Fruit fly (Drosophila melanogaster) whole organism, embryonic: ENCODE results near the gene CG7139.

Experiments
- ATbp ChIP-seq: fragments of 200-800 bp; sonication (Bioruptor generic); optimal IDR thresholded peaks from 2 replicates; lab custom pipeline; 2017; ENCODE audit warnings: missing biosample characterization, mild to moderate bottlenecking, missing genetic modification characterization, missing genetic modification reagents
- Bdp1 ChIP-seq: fragments of 200-800 bp; sonication (Bioruptor generic); optimal IDR thresholded peaks from 3 replicates; lab custom pipeline; 2016; ENCODE audit warnings: missing biosample characterization, missing genetic modification characterization
- CG12299 ChIP-seq: fragments of 200-800 bp; sonication (Bioruptor generic); optimal IDR thresholded peaks from 2 replicates; lab custom pipeline; 2018; ENCODE audit warnings: missing biosample characterization, mild to moderate bottlenecking, missing genetic modification characterization
- CG1233 ChIP-seq: fragments of 200-800 bp; sonication (Bioruptor generic); optimal IDR thresholded peaks from 4 replicates; lab custom pipeline; 2018; ENCODE audit warnings: missing biosample characterization, mild to moderate bottlenecking, missing genetic modification characterization
- CG13624 ChIP-seq: fragments of 200-800 bp; sonication (Bioruptor generic); optimal IDR thresholded peaks from 2 replicates; lab custom pipeline; 2016; ENCODE audit warnings: missing biosample characterization, missing genetic modification characterization
- CG14050 ChIP-seq: fragments of 200-800 bp; sonication (Bioruptor generic); IDR thresholded peaks from 3 replicates; pipeline ENCODE4 v1.3.6; 2022; ENCODE audit warnings: missing biosample characterization, missing genetic modification characterization
- CG16815 ChIP-seq: fragments of 200-800 bp; sonication (Bioruptor generic); optimal IDR thresholded peaks from 3 replicates; lab custom pipeline; 2017; ENCODE audit warnings: missing biosample characterization, mild to moderate bottlenecking, missing genetic modification characterization
- CG17385 ChIP-seq: fragments of 200-800 bp; sonication (Bioruptor generic); optimal IDR thresholded peaks from 3 replicates; lab custom pipeline; 2018; ENCODE audit warnings: missing biosample characterization, mild to moderate bottlenecking, missing genetic modification characterization
- CG2116 ChIP-seq: fragments of 200-800 bp; sonication (Bioruptor generic); optimal IDR thresholded peaks from 3 replicates; lab custom pipeline; 2018; ENCODE audit warnings: missing biosample characterization, mild to moderate bottlenecking, missing genetic modification characterization
- CG3065 ChIP-seq: fragments of 200-800 bp; sonication (Bioruptor generic); optimal IDR thresholded peaks from 2 replicates; lab custom pipeline; 2016; ENCODE audit warnings: missing biosample characterization, missing genetic modification characterization
- CG4424 ChIP-seq: fragments of 200-800 bp; sonication (Bioruptor generic); optimal IDR thresholded peaks from 3 replicates; lab custom pipeline; 2016; ENCODE audit warnings: missing biosample characterization, missing genetic modification characterization
- CG4730 ChIP-seq: fragments of 200-800 bp; sonication (Bioruptor generic); IDR thresholded peaks from 2 replicates; pipeline ENCODE4 v1.3.6; 2022; ENCODE audit warnings: missing biosample characterization, missing genetic modification characterization
- CG7556 ChIP-seq: fragments of 200-800 bp; sonication (Bioruptor generic); optimal IDR thresholded peaks from 2 replicates; lab custom pipeline; 2017; ENCODE audit warnings: missing biosample characterization, mild to moderate bottlenecking, missing genetic modification characterization
- CG8478 ChIP-seq: fragments of >200 bp; optimal IDR thresholded peaks from 2 replicates; lab custom pipeline; 2018
- CG8944 ChIP-seq: fragments of 200-800 bp; sonication (Bioruptor generic); optimal IDR thresholded peaks from 3 replicates; lab custom pipeline; 2016; ENCODE audit warnings: missing biosample characterization, missing genetic modification characterization
- CG9215 ChIP-seq: fragments of 200-800 bp; sonication (Bioruptor generic); IDR thresholded peaks from 2 replicates; pipeline ENCODE4 v1.3.6; 2022; ENCODE audit warnings: missing biosample characterization, missing genetic modification characterization
- Dip2 ChIP-seq: fragments of 200-800 bp; sonication (Bioruptor generic); IDR thresholded peaks from 2 replicates; pipeline ENCODE4 v1.3.6; 2022; ENCODE audit warnings: missing biosample characterization, missing genetic modification characterization
- Doc2 ChIP-seq: fragments of 200-800 bp; sonication (Bioruptor generic); IDR thresholded peaks from 2 replicates; pipeline ENCODE4 v1.3.6; 2022; ENCODE audit warnings: missing biosample characterization, missing genetic modification characterization
- Doc3 ChIP-seq: fragments of 200-800 bp; sonication (Bioruptor generic); IDR thresholded peaks from 3 replicates; pipeline ENCODE4 v1.3.6; 2022; ENCODE audit warnings: missing biosample characterization, missing genetic modification characterization; ENCODE audit not compliant: partially characterized antibody
- MBD-R2 ChIP-seq: fragments of 200-800 bp; sonication (Bioruptor generic); IDR thresholded peaks from 2 replicates; pipeline ENCODE4 v1.3.6; 2022; ENCODE audit warnings: missing biosample characterization, missing genetic modification characterization
- MESR4 ChIP-seq: fragments of 200-800 bp; sonication (Bioruptor generic); optimal IDR thresholded peaks from 2 replicates; lab custom pipeline; 2018; ENCODE audit warnings: missing biosample characterization, mild to moderate bottlenecking, missing genetic modification characterization, moderate library complexity
- Mrtf ChIP-seq: fragments of 200-800 bp; sonication (Bioruptor generic); IDR thresholded peaks from 3 replicates; pipeline ENCODE4 v1.3.6; 2022; ENCODE audit warnings: missing biosample characterization, missing genetic modification characterization
- Opbp ChIP-seq: fragments of 200-800 bp; sonication (Bioruptor generic); IDR thresholded peaks from 3 replicates; pipeline ENCODE4 v1.3.6; 2022; ENCODE audit warnings: missing biosample characterization, missing genetic modification characterization; ENCODE audit not compliant: partially characterized antibody
- Usf ChIP-seq: fragments of 200-800 bp; sonication (Bioruptor generic); optimal IDR thresholded peaks from 2 replicates; lab custom pipeline; 2017; ENCODE audit warnings: missing genotype, missing biosample characterization, missing genetic modification characterization
- ash1 ChIP-seq: fragments of 200-800 bp; sonication (Bioruptor generic); optimal IDR thresholded peaks from 2 replicates; lab custom pipeline; 2018; ENCODE audit warnings: missing biosample characterization, mild to moderate bottlenecking, missing genetic modification characterization
- br ChIP-seq: fragments of >200 bp; optimal IDR thresholded peaks from 2 replicates; lab custom pipeline; 2017
- caup ChIP-seq: fragments of 200-800 bp; sonication (Bioruptor generic); optimal IDR thresholded peaks from 3 replicates; lab custom pipeline; 2017; ENCODE audit warnings: missing biosample characterization, mild to moderate bottlenecking, missing genetic modification characterization, moderate library complexity; ENCODE audit not compliant: severe bottlenecking
- chinmo ChIP-seq: fragments of 200-800 bp; sonication (Bioruptor generic); IDR thresholded peaks from 4 replicates; pipeline ENCODE4 v1.3.6; 2022; ENCODE audit warnings: missing biosample characterization, missing genetic modification characterization; ENCODE audit not compliant: partially characterized antibody
- dmrt11E ChIP-seq: fragments of 200-800 bp; sonication (Bioruptor generic); optimal IDR thresholded peaks from 3 replicates; lab custom pipeline; 2018; ENCODE audit warnings: missing biosample characterization, mild to moderate bottlenecking, missing genetic modification characterization, moderate library complexity
- eve ChIP-seq, 2 experiments: fragments of >200 bp; optimal IDR thresholded peaks; 2 replicates each; lab custom pipeline; 2017; ENCODE audit warnings: missing biosample characterization in 2 of 2, missing genetic modification characterization in 2 of 2
- ftz-f1 ChIP-seq: fragments of 200-800 bp; sonication (Bioruptor generic); optimal IDR thresholded peaks from 2 replicates; lab custom pipeline; 2016; ENCODE audit warnings: missing biosample characterization, missing genetic modification characterization
- gce ChIP-seq: fragments of 200-800 bp; sonication (Bioruptor generic); IDR thresholded peaks from 3 replicates; pipeline ENCODE4 v1.3.6; 2022; ENCODE audit warnings: missing biosample characterization, missing genetic modification characterization
- grn ChIP-seq: fragments of 200-800 bp; sonication (Bioruptor generic); optimal IDR thresholded peaks from 3 replicates; lab custom pipeline; 2017; ENCODE audit warnings: missing biosample characterization, missing genetic modification characterization
- gro ChIP-seq: fragments of 200-800 bp; sonication (Bioruptor generic); optimal IDR thresholded peaks from 2 replicates; lab custom pipeline; 2016; ENCODE audit warnings: missing biosample characterization, missing genetic modification characterization
- gsb ChIP-seq: fragments of 200-800 bp; sonication (Bioruptor generic); IDR thresholded peaks from 2 replicates; pipeline ENCODE4 v1.3.6; 2022; ENCODE audit warnings: missing biosample characterization, missing genetic modification characterization
- her ChIP-seq: fragments of 200-800 bp; sonication (Bioruptor generic); optimal IDR thresholded peaks from 2 replicates; lab custom pipeline; 2016; ENCODE audit warnings: missing biosample characterization, missing genetic modification characterization
- kah ChIP-seq: fragments of 200-800 bp; sonication (Bioruptor generic); optimal IDR thresholded peaks from 2 replicates; lab custom pipeline; 2018; ENCODE audit warnings: missing biosample characterization, mild to moderate bottlenecking, missing genetic modification characterization
- kay ChIP-seq: fragments of 200-800 bp; sonication (Bioruptor generic); optimal IDR thresholded peaks from 2 replicates; lab custom pipeline; 2016; ENCODE audit warnings: missing biosample characterization, missing genetic modification characterization
- lmd ChIP-seq: fragments of 200-800 bp; sonication (Bioruptor generic); IDR thresholded peaks from 2 replicates; pipeline ENCODE4 v1.3.6; 2022; ENCODE audit warnings: missing biosample characterization, missing genetic modification characterization
- lola ChIP-seq, 3 experiments: fragments of >200 bp in 2 of 3; fragments of 200-800 bp in 1 of 3; sonication (Bioruptor generic) in 1 of 3; optimal IDR thresholded peaks; 2 replicates each; lab custom pipeline; 2017 to 2019; ENCODE audit warnings: missing biosample characterization in 3 of 3, missing genetic modification characterization in 3 of 3, mild to moderate bottlenecking in 1 of 3, moderate library complexity in 1 of 3
- nau ChIP-seq: fragments of 200-800 bp; sonication (Bioruptor generic); optimal IDR thresholded peaks from 3 replicates; lab custom pipeline; 2017; ENCODE audit warnings: missing biosample characterization, mild to moderate bottlenecking, missing genetic modification characterization, missing genetic modification reagents
- onecut ChIP-seq: fragments of 200-800 bp; sonication (Bioruptor generic); IDR thresholded peaks from 2 replicates; pipeline ENCODE4 v1.3.6; 2022; ENCODE audit warnings: missing biosample characterization, missing genetic modification characterization
- otp ChIP-seq: fragments of 200-800 bp; sonication (Bioruptor generic); IDR thresholded peaks from 3 replicates; pipeline ENCODE4, ENCODE4 v1.3.6; 2022; ENCODE audit warnings: missing biosample characterization, missing genetic modification characterization
- pho ChIP-seq: fragments of 200-800 bp; sonication (Bioruptor generic); optimal IDR thresholded peaks from 2 replicates; lab custom pipeline; 2016; ENCODE audit warnings: missing biosample characterization, missing genetic modification characterization
- pita ChIP-seq: fragments of 200-800 bp; sonication (Bioruptor generic); optimal IDR thresholded peaks from 2 replicates; lab custom pipeline; 2017; ENCODE audit warnings: missing biosample characterization, mild to moderate bottlenecking, missing genetic modification characterization
- sob ChIP-seq: fragments of 200-800 bp; sonication (Bioruptor generic); IDR thresholded peaks from 2 replicates; pipeline ENCODE4 v1.3.6; 2022; ENCODE audit warnings: missing biosample characterization, missing genetic modification characterization
- ssp ChIP-seq: fragments of 200-800 bp; sonication (Bioruptor generic); IDR thresholded peaks from 2 replicates; pipeline ENCODE4 v1.3.6; 2022; ENCODE audit warnings: missing biosample characterization, missing genetic modification characterization
- tap ChIP-seq: fragments of 200-800 bp; optimal IDR thresholded peaks from 3 replicates; lab custom pipeline; 2019; ENCODE audit warnings: missing biosample characterization, mild to moderate bottlenecking, missing genetic modification characterization, moderate library complexity
- vnd ChIP-seq: fragments of 200-800 bp; sonication (Bioruptor generic); IDR thresholded peaks from 3 replicates; pipeline ENCODE4 v1.3.6; 2022; ENCODE audit warnings: missing biosample characterization, missing genetic modification characterization; ENCODE audit not compliant: partially characterized antibody
- vvl ChIP-seq: fragments of 200-800 bp; sonication (Bioruptor generic); IDR thresholded peaks from 2 replicates; pipeline ENCODE4 v1.3.6; 2022; ENCODE audit warnings: missing biosample characterization, missing genetic modification characterization
- zfh1 ChIP-seq: fragments of 200-800 bp; sonication (Bioruptor generic); IDR thresholded peaks from 3 replicates; pipeline ENCODE4 v1.3.6; 2022; ENCODE audit warnings: missing biosample characterization, missing genetic modification characterization
- zfh2 ChIP-seq: fragments of 200-800 bp; sonication (Bioruptor generic); optimal IDR thresholded peaks from 2 replicates; lab custom pipeline; 2016; ENCODE audit warnings: missing biosample characterization, missing genetic modification characterization

Gene CG7139

DNA sequence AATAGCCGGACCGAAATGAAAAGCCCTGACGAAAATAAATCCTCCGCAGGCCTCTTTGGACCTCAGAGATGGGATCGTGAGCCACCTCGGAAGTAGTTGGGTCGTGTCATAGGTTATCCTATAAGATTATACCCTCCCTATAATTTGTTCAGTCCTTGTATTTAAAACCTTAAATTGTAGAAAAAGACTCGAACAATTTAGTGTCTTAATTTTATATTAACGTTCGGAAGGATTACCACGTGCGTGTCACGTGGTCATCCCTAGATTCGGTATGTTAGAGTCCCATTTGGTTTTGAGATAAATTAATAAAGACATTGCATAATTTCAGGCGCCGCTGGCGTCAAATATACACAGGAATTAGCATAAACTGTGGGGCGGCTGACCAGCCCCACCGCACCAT is 6.4 kb upstream of the CG7139 start (continued):
- TF ChIP-seq CG12299: no peak
- TF ChIP-seq Mrtf (GFP tag; lab: Robert Waterston, UW): 0 out of 3 replicates have a peak, but pooled peaks have one; percentile 39
- peak; percentile 49 for TF ChIP-seq Usf
- TF ChIP-seq CG4730: no peak
- TF ChIP-seq zfh2 (GFP tag; lab: Kevin White, UChicago): peak; percentile 64
- peak; percentile 8 for TF ChIP-seq tap (tag; lab: Kevin White, UChicago)
- TF ChIP-seq grn (GFP tag; lab: Kevin White, UChicago): no peak
- peak; percentile 30 for TF ChIP-seq CG16815 (GFP tag; lab: Kevin White, UChicago)
- TF ChIP-seq CG8478: no peak
- peak; percentile 73 for TF ChIP-seq Opbp (GFP tag; lab: Robert Waterston, UW)
- peak; percentile 39 for TF ChIP-seq caup
- no peak for TF ChIP-seq pita (GFP tag; lab: Kevin White, UChicago)
- TF ChIP-seq kay (GFP tag; lab: Kevin White, UChicago): peak; percentile 0
- TF ChIP-seq her: no peak
- peak; percentile 34; the same call in 1 of the 2 replicates for TF ChIP-seq MBD-R2
- peak; percentile 46 for TF ChIP-seq CG13624 (GFP tag; lab: Kevin White, UChicago)
- no peak; the same call in 2 of the 3 replicates for TF ChIP-seq otp
- peak; percentile 26; the same call in 1 of the 3 replicates for TF ChIP-seq CG14050
- TF ChIP-seq Bdp1 (GFP tag; lab: Kevin White, UChicago): no peak
- TF ChIP-seq onecut (GFP tag; lab: Robert Waterston, UW): peak; percentile 31
- TF ChIP-seq br: no peak
- no peak for TF ChIP-seq Dip2 (GFP tag; lab: Robert Waterston, UW)
- no peak for TF ChIP-seq Doc2 (GFP tag; lab: Robert Waterston, UW)
- peak; percentile 65 for TF ChIP-seq lmd (GFP tag; lab: Robert Waterston, UW)
- TF ChIP-seq sob: peak; percentile 75
- TF ChIP-seq pho (GFP tag; lab: Kevin White, UChicago): peak; percentile 29
- peak; percentile 46 for TF ChIP-seq CG17385 (GFP tag; lab: Kevin White, UChicago)
- TF ChIP-seq CG9215: peak; percentile 24; the same call in 1 of the 2 replicates
- TF ChIP-seq chinmo (GFP tag; lab: Robert Waterston, UW): no peak
- TF ChIP-seq, all 482 proteins: peak for 285

DNA sequence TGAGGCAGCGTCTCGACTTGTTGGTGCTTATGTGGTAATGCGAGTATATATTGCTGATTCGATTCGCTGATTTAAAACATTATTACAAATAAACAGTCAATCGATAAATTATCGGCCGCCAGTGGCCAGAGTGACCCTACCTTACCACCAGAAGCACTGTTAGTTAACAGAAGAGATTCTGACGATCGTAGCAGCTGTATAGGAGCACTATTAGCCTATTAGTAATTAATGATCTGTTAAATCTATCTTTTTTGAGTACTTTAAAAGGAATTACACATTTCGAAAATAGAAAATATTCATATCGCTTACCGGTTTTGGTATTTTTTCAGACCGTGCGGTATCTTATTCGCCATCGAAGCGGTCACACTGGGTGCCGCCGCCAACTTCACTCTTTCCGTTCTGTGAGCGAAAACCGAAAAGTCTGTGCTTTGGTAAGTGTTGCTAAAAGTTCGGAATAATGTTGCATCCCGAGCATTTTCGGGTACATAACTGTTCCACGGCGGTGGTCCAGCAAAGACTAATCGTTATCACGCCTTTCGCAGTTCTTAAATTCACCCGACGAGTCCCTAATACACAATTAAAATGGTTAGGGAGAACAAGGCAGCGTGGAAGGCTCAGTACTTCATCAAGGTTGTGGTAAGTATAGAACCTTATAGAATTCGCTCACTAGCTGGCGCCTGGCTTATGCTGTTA is 4.2 kb upstream of the CG7139 start, which contains the start of the genes CG7130 and RpLP0:
TSS of gene CG7130 (minus strand) at position 51 of the 693 bp plus-strand sequence.
TSS of gene RpLP0 (plus strand) at position 162 of the 693 bp plus-strand sequence.
- TF ChIP-seq ATbp (GFP tag; lab: Kevin White, UChicago) (peak; percentile 92), Doc3 (GFP tag; lab: Robert Waterston, UW) (0 out of 3 replicates have a peak, but pooled peaks have one; percentile 22), CG3065 (GFP tag; lab: Kevin White, UChicago) (peak; percentile 90), kah (peak; percentile 87), gsb (peak; percentile 83), CG2116 (peak; percentile 91), zfh1 (GFP tag; lab: Robert Waterston, UW) (peak; percentile 91), gro (GFP tag; lab: Kevin White, UChicago) (peak; percentile 84), CG1233 (GFP tag; lab: Kevin White, UChicago) (peak; percentile 96), eve (GFP tag; optimal IDR thresholded peaks at IDR 0.05; lab: Kevin White, UChicago) (no peak), dmrt11E (tag; lab: Kevin White, UChicago) (peak; percentile 84), gce (GFP tag; lab: Robert Waterston, UW) (peak; percentile 89), CG7556 (GFP tag; lab: Kevin White, UChicago) (peak; percentile 79), vnd (GFP tag; lab: Robert Waterston, UW) (no peak; the same call in 2 of the 3 replicates), CG8944 (GFP tag; lab: Kevin White, UChicago) (peak; percentile 87), ash1 (GFP tag; lab: Kevin White, UChicago) (peak; percentile 95), MESR4 (GFP tag; lab: Kevin White, UChicago) (peak; percentile 99), ftz-f1 (GFP tag; lab: Kevin White, UChicago) (peak; percentile 78), vvl (GFP tag; lab: Robert Waterston, UW) (peak; percentile 93), CG4424 (GFP tag; lab: Kevin White, UChicago) (peak; percentile 87), lola (GFP tag; optimal IDR thresholded peaks at IDR 0.05; lab: Kevin White, UChicago) (peak in 1 of 3 experiments; percentile 73), ssp (GFP tag; lab: Robert Waterston, UW) (peak; percentile 77), nau (GFP tag; lab: Kevin White, UChicago) (peak; percentile 97)
